Worm (Caenorhabditis elegans) whole organism, midembryonic: ENCODE measurements around the gene islo-1.

Experiments used
- T22C8.4 ChIP-seq: fragments of 200-800 bp; sonication (Bioruptor generic); IDR thresholded peaks from 2 replicates; pipeline ENCODE4 v1.3.6; 2022; ENCODE audit warnings: missing genetic modification characterization, missing compliant biosample characterization
- cog-1 ChIP-seq: sonication (generic microtip); optimal IDR thresholded peaks from 2 replicates; lab custom pipeline; 2016; ENCODE audit warnings: missing genetic modification characterization, missing compliant biosample characterization
- flt-1 ChIP-seq: fragments of 200-800 bp; sonication (Bioruptor generic); IDR thresholded peaks from 2 replicates; pipeline ENCODE4 v1.3.6; 2022; ENCODE audit warnings: missing genetic modification characterization, missing compliant biosample characterization
- klf-2 ChIP-seq: fragments of 200-800 bp; sonication (Bioruptor generic); conservative IDR thresholded peaks from 2 replicates; pipeline ENCODE4 v1.3.6; 2022; ENCODE audit warnings: missing genetic modification reagents, missing genetic modification characterization, missing compliant biosample characterization
- med-1 ChIP-seq: sonication (generic microtip); optimal IDR thresholded peaks from 2 replicates; lab custom pipeline; 2017; ENCODE audit warnings: missing genetic modification characterization, mild to moderate bottlenecking, missing compliant biosample characterization, antibody characterized with exemption, missing genetic modification reagents; ENCODE audit not compliant: insufficient read depth
- tab-1 ChIP-seq: fragments of 200-800 bp; sonication (Bioruptor generic); IDR thresholded peaks from 2 replicates; pipeline ENCODE4 v1.3.6; 2022; ENCODE audit warnings: missing genetic modification characterization, missing compliant biosample characterization
- ztf-29 ChIP-seq: fragments of 200-800 bp; sonication (Bioruptor generic); IDR thresholded peaks from 2 replicates; pipeline ENCODE4 v1.3.6; 2022; ENCODE audit warnings: missing genetic modification reagents, missing genetic modification characterization, missing compliant biosample characterization

DNA sequence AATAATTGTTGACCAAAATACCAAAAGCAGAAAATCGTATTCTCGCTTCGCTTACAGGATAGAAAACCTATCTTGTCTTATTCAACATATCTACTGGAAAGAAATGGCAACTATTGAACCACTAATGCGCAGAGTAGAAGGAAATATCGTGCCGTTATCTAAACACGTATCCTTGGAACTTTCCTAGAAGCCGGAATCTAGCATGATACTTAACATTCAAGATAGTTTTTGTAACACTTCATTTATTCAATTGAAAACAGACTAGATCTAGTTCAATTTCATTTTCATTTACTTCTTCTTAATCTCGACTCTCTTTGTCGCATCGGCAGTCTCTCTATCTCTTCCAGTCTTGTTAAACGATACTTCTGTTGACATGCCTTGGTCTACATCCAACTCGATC is 18.8 kb downstream of the islo-1 start:
- TF ChIP-seq tab-1 (GFP tag; lab: Robert Waterston, UW): no peak
- TF ChIP-seq flt-1 (GFP tag; lab: Robert Waterston, UW): no peak
- no peak for TF ChIP-seq ztf-29 (GFP tag; lab: Robert Waterston, UW)
- no peak for TF ChIP-seq cog-1 (tag; lab: Kevin White, UChicago)
- no peak for TF ChIP-seq klf-2 (GFP tag; lab: Robert Waterston, UW)
- no peak for TF ChIP-seq T22C8.4
- no peak for TF ChIP-seq med-1 (GFP tag; lab: Kevin White, UChicago)
